Fruit fly (Drosophila melanogaster) whole organism, pupa: Measurements from ENCODE around the gene Usp5.

ENCODE experiments used
- CG12605 ChIP-seq: fragments of 200-800 bp; sonication (Bioruptor generic); IDR thresholded peaks from 2 replicates; pipeline ENCODE4 v1.3.6; 2022; ENCODE audit warnings: missing biosample characterization, missing genetic modification characterization
- Ets98B ChIP-seq: fragments of 200-800 bp; sonication (Bioruptor generic); IDR thresholded peaks from 2 replicates; pipeline ENCODE4 v1.3.6; 2022; ENCODE audit warnings: missing biosample characterization, missing genetic modification characterization
- Pif1A ChIP-seq: fragments of 200-800 bp; sonication (Bioruptor generic); optimal IDR thresholded peaks from 3 replicates; lab custom pipeline; 2016; ENCODE audit warnings: missing biosample characterization, missing genetic modification characterization
- fd96Ca ChIP-seq: fragments of 200-800 bp; sonication (Bioruptor generic); IDR thresholded peaks from 3 replicates; pipeline ENCODE4 v1.3.6; 2022; ENCODE audit warnings: missing biosample characterization, missing genetic modification characterization

Gene Usp5

dm6 chr3L:3095590-3095989 is 52.6 kb downstream of the Usp5 start:
- no peak for TF ChIP-seq Pif1A (GFP tag; lab: Kevin White, UChicago)
- peak; percentile 10; the same call in 1 of the 2 replicates for TF ChIP-seq Ets98B
- peak; percentile 20 for TF ChIP-seq CG12605 (GFP tag; lab: Robert Waterston, UW)
- no peak for TF ChIP-seq fd96Ca (GFP tag; lab: Robert Waterston, UW)
- TF ChIP-seq, all 21 proteins: peak for 2
